Fruit fly (Drosophila melanogaster) whole organism, embryonic: Measurements from ENCODE around the gene CG14803.

Source experiments
- ATbp ChIP-seq: fragments of 200-800 bp; sonication (Bioruptor generic); optimal IDR thresholded peaks from 2 replicates; lab custom pipeline; 2017; ENCODE audit warnings: missing biosample characterization, mild to moderate bottlenecking, missing genetic modification characterization, missing genetic modification reagents
- Abd-B ChIP-seq: fragments of 200-800 bp; sonication (Bioruptor generic); optimal IDR thresholded peaks from 2 replicates; lab custom pipeline; 2018; ENCODE audit warnings: missing biosample characterization, mild to moderate bottlenecking, missing genetic modification characterization, moderate library complexity
- B-H1 ChIP-seq: fragments of 200-800 bp; sonication (Bioruptor generic); IDR thresholded peaks from 3 replicates; pipeline ENCODE4 v1.3.6; 2022; ENCODE audit warnings: missing biosample characterization, missing genetic modification characterization
- CG10267 ChIP-seq: fragments of 200-800 bp; sonication (Bioruptor generic); optimal IDR thresholded peaks from 2 replicates; lab custom pipeline; 2018; ENCODE audit warnings: missing biosample characterization, mild to moderate bottlenecking, missing genetic modification characterization, moderate library complexity
- CG12236 ChIP-seq: fragments of 200-800 bp; sonication (Bioruptor generic); optimal IDR thresholded peaks from 2 replicates; lab custom pipeline; 2016; ENCODE audit warnings: missing biosample characterization, missing genetic modification characterization
- CG13123 ChIP-seq: fragments of 200-800 bp; sonication (Bioruptor generic); optimal IDR thresholded peaks from 2 replicates; lab custom pipeline; 2016; ENCODE audit warnings: missing biosample characterization, missing genetic modification characterization
- CG13624 ChIP-seq: fragments of 200-800 bp; sonication (Bioruptor generic); optimal IDR thresholded peaks from 2 replicates; lab custom pipeline; 2016; ENCODE audit warnings: missing biosample characterization, missing genetic modification characterization
- CG13775 ChIP-seq: fragments of 200-800 bp; sonication (Bioruptor generic); optimal IDR thresholded peaks from 3 replicates; lab custom pipeline; 2017; ENCODE audit warnings: missing biosample characterization, mild to moderate bottlenecking, missing genetic modification characterization
- CG15479 ChIP-seq: fragments of 200-800 bp; sonication (Bioruptor generic); optimal IDR thresholded peaks from 3 replicates; lab custom pipeline; 2019; ENCODE audit warnings: missing biosample characterization, mild to moderate bottlenecking, missing genetic modification characterization, moderate library complexity
- CG1603 ChIP-seq: fragments of 200-800 bp; sonication (Bioruptor generic); optimal IDR thresholded peaks from 2 replicates; lab custom pipeline; 2019; ENCODE audit warnings: missing biosample characterization, mild to moderate bottlenecking, missing genetic modification characterization, moderate library complexity
- CG17361 ChIP-seq: fragments of 200-800 bp; sonication (Bioruptor generic); IDR thresholded peaks from 3 replicates; pipeline ENCODE4 v1.3.6; 2022; ENCODE audit warnings: missing biosample characterization, missing genetic modification characterization
- CG17912 ChIP-seq: fragments of 200-800 bp; sonication (Bioruptor generic); optimal IDR thresholded peaks from 2 replicates; lab custom pipeline; 2018; ENCODE audit warnings: missing biosample characterization, mild to moderate bottlenecking, missing genetic modification characterization
- CG2199 ChIP-seq: fragments of 200-800 bp; sonication (Bioruptor generic); IDR thresholded peaks from 3 replicates; pipeline ENCODE4 v1.3.6; 2022; ENCODE audit warnings: missing biosample characterization, missing genetic modification characterization
- CG31388 ChIP-seq: fragments of 200-800 bp; sonication (Bioruptor generic); optimal IDR thresholded peaks from 2 replicates; lab custom pipeline; 2016; ENCODE audit warnings: missing biosample characterization, missing genetic modification characterization
- CG32767 ChIP-seq: fragments of 200-800 bp; sonication (Bioruptor generic); IDR thresholded peaks from 2 replicates; pipeline ENCODE4 v1.3.6; 2022; ENCODE audit warnings: missing biosample characterization, missing genetic modification characterization
- CG34376 ChIP-seq: fragments of 200-800 bp; sonication (Bioruptor generic); optimal IDR thresholded peaks from 2 replicates; lab custom pipeline; 2018; ENCODE audit warnings: missing biosample characterization, mild to moderate bottlenecking, missing genetic modification characterization
- CG3838 ChIP-seq: fragments of 200-800 bp; sonication (Bioruptor generic); optimal IDR thresholded peaks from 3 replicates; lab custom pipeline; 2016; ENCODE audit warnings: missing biosample characterization, missing genetic modification characterization
- CG4617 ChIP-seq: fragments of 200-800 bp; sonication (Bioruptor generic); optimal IDR thresholded peaks from 3 replicates; lab custom pipeline; 2016; ENCODE audit warnings: missing biosample characterization, missing genetic modification characterization, borderline replicate concordance
- CG4730 ChIP-seq: fragments of 200-800 bp; sonication (Bioruptor generic); IDR thresholded peaks from 2 replicates; pipeline ENCODE4 v1.3.6; 2022; ENCODE audit warnings: missing biosample characterization, missing genetic modification characterization
- CG6654 ChIP-seq: fragments of 200-800 bp; sonication (Bioruptor generic); optimal IDR thresholded peaks from 2 replicates; lab custom pipeline; 2017; ENCODE audit warnings: missing biosample characterization, mild to moderate bottlenecking, missing genetic modification characterization
- CG6689 ChIP-seq: fragments of 200-800 bp; sonication (Bioruptor generic); IDR thresholded peaks from 2 replicates; pipeline ENCODE4 v1.3.6; 2022; ENCODE audit warnings: missing biosample characterization, missing genetic modification characterization
- CG7271 ChIP-seq: fragments of 200-800 bp; sonication (Bioruptor generic); optimal IDR thresholded peaks from 2 replicates; lab custom pipeline; 2018; ENCODE audit warnings: missing biosample characterization, mild to moderate bottlenecking, missing genetic modification characterization, moderate library complexity
- CG8478 ChIP-seq: fragments of >200 bp; optimal IDR thresholded peaks from 2 replicates; lab custom pipeline; 2018
- CG9797 ChIP-seq: fragments of 200-800 bp; sonication (Bioruptor generic); optimal IDR thresholded peaks from 3 replicates; lab custom pipeline; 2018; ENCODE audit warnings: missing biosample characterization, mild to moderate bottlenecking, missing genetic modification characterization
- Dbx ChIP-seq: fragments of 200-800 bp; sonication (Bioruptor generic); IDR thresholded peaks from 3 replicates; pipeline ENCODE4 v1.3.6; 2022; ENCODE audit warnings: missing biosample characterization, missing genetic modification characterization
- ERR ChIP-seq: fragments of 200-800 bp; sonication (Bioruptor generic); optimal IDR thresholded peaks from 2 replicates; lab custom pipeline; 2016; ENCODE audit warnings: missing biosample characterization, missing genetic modification characterization
- H2.0 ChIP-seq: fragments of 200-800 bp; sonication (Bioruptor generic); IDR thresholded peaks from 2 replicates; pipeline ENCODE4 v1.3.6; 2022; ENCODE audit warnings: missing biosample characterization, missing genetic modification characterization
- HLH4C ChIP-seq: fragments of 200-800 bp; sonication (Bioruptor generic); IDR thresholded peaks from 3 replicates; pipeline ENCODE4 v1.3.6; 2022; ENCODE audit warnings: missing biosample characterization, missing genetic modification characterization; ENCODE audit not compliant: partially characterized antibody
- Hr3 ChIP-seq: fragments of 200-800 bp; sonication (Bioruptor generic); optimal IDR thresholded peaks from 3 replicates; lab custom pipeline; 2016; ENCODE audit warnings: missing biosample characterization, missing genetic modification characterization
- Hr51 ChIP-seq, 2 experiments: fragments of 200-800 bp; sonication (Bioruptor generic); optimal IDR thresholded peaks; 2 replicates in 1 of 2; 3 replicates in 1 of 2; lab custom pipeline; 2016 to 2018; ENCODE audit warnings: missing biosample characterization in 2 of 2, missing genetic modification characterization in 2 of 2, mild to moderate bottlenecking in 1 of 2, moderate library complexity in 1 of 2
- Side ChIP-seq: fragments of 200-800 bp; sonication (Bioruptor generic); optimal IDR thresholded peaks from 2 replicates; lab custom pipeline; 2016; ENCODE audit warnings: missing biosample characterization, missing genetic modification characterization
- Trl ChIP-seq, 3 experiments: fragments of >200 bp in 2 of 3; fragments of 200-800 bp in 1 of 3; sonication (Bioruptor generic) in 1 of 3; optimal IDR thresholded peaks; 2 replicates in 1 of 3; 3 replicates in 2 of 3; lab custom pipeline; 2016 to 2017; ENCODE audit warnings: missing biosample characterization in 1 of 3, missing genetic modification characterization in 1 of 3
- aop ChIP-seq: fragments of 200-800 bp; sonication (Bioruptor generic); IDR thresholded peaks from 2 replicates; pipeline ENCODE4 v1.3.6; 2022; ENCODE audit warnings: missing biosample characterization, missing genetic modification characterization
- br ChIP-seq: fragments of >200 bp; optimal IDR thresholded peaks from 2 replicates; lab custom pipeline; 2017
- bsh ChIP-seq, 2 experiments: fragments of 200-800 bp; sonication (Bioruptor generic); optimal IDR thresholded peaks; 2 replicates each; lab custom pipeline; 2017 to 2018; ENCODE audit warnings: mild to moderate bottlenecking in 2 of 2, missing biosample characterization in 2 of 2, missing genetic modification characterization in 2 of 2, moderate library complexity in 1 of 2
- grau ChIP-seq: fragments of 200-800 bp; optimal IDR thresholded peaks from 3 replicates; lab custom pipeline; 2019; ENCODE audit warnings: missing biosample characterization, mild to moderate bottlenecking, missing genetic modification characterization, moderate library complexity
- gsb-n ChIP-seq: fragments of 200-800 bp; sonication (Bioruptor generic); optimal IDR thresholded peaks from 3 replicates; lab custom pipeline; 2018; ENCODE audit warnings: missing biosample characterization, mild to moderate bottlenecking, missing genetic modification characterization
- ind ChIP-seq: fragments of 200-800 bp; sonication (Bioruptor generic); optimal IDR thresholded peaks from 3 replicates; lab custom pipeline; 2016; ENCODE audit warnings: missing biosample characterization, missing genetic modification characterization
- kay ChIP-seq: fragments of 200-800 bp; sonication (Bioruptor generic); optimal IDR thresholded peaks from 2 replicates; lab custom pipeline; 2016; ENCODE audit warnings: missing biosample characterization, missing genetic modification characterization
- kni ChIP-seq: fragments of 200-800 bp; sonication (Bioruptor generic); optimal IDR thresholded peaks from 3 replicates; lab custom pipeline; 2017; ENCODE audit warnings: mild to moderate bottlenecking, missing biosample characterization, missing genetic modification reagents, missing genetic modification characterization
- knrl ChIP-seq: fragments of 200-800 bp; sonication (Bioruptor generic); IDR thresholded peaks from 3 replicates; pipeline ENCODE4 v1.3.6; 2022; ENCODE audit warnings: missing biosample characterization, missing genetic modification characterization; ENCODE audit not compliant: partially characterized antibody
- onecut ChIP-seq: fragments of 200-800 bp; sonication (Bioruptor generic); IDR thresholded peaks from 2 replicates; pipeline ENCODE4 v1.3.6; 2022; ENCODE audit warnings: missing biosample characterization, missing genetic modification characterization
- pzg ChIP-seq: fragments of 200-800 bp; sonication (Bioruptor generic); optimal IDR thresholded peaks from 3 replicates; lab custom pipeline; 2018; ENCODE audit warnings: missing biosample characterization, mild to moderate bottlenecking, missing genetic modification characterization, moderate library complexity
- row ChIP-seq: fragments of 200-800 bp; sonication (Bioruptor generic); IDR thresholded peaks from 3 replicates; pipeline ENCODE4 v1.3.6; 2022; ENCODE audit warnings: missing biosample characterization, missing genetic modification characterization
- salm ChIP-seq: fragments of 200-800 bp; sonication (Bioruptor generic); optimal IDR thresholded peaks from 2 replicates; lab custom pipeline; 2018; ENCODE audit warnings: missing biosample characterization, mild to moderate bottlenecking, missing genetic modification characterization
- scrt ChIP-seq: fragments of 200-800 bp; sonication (Bioruptor generic); optimal IDR thresholded peaks from 2 replicates; lab custom pipeline; 2018; ENCODE audit warnings: missing biosample characterization, mild to moderate bottlenecking, missing genetic modification characterization, moderate library complexity
- tap ChIP-seq: fragments of 200-800 bp; optimal IDR thresholded peaks from 3 replicates; lab custom pipeline; 2019; ENCODE audit warnings: missing biosample characterization, mild to moderate bottlenecking, missing genetic modification characterization, moderate library complexity
- vnd ChIP-seq: fragments of 200-800 bp; sonication (Bioruptor generic); IDR thresholded peaks from 3 replicates; pipeline ENCODE4 v1.3.6; 2022; ENCODE audit warnings: missing biosample characterization, missing genetic modification characterization; ENCODE audit not compliant: partially characterized antibody
- vvl ChIP-seq: fragments of 200-800 bp; sonication (Bioruptor generic); IDR thresholded peaks from 2 replicates; pipeline ENCODE4 v1.3.6; 2022; ENCODE audit warnings: missing biosample characterization, missing genetic modification characterization
- zf30C ChIP-seq: fragments of 200-800 bp; sonication (Bioruptor generic); optimal IDR thresholded peaks from 3 replicates; lab custom pipeline; 2018; ENCODE audit warnings: missing biosample characterization, mild to moderate bottlenecking, missing genetic modification characterization

The CG14803 gene

DNA sequence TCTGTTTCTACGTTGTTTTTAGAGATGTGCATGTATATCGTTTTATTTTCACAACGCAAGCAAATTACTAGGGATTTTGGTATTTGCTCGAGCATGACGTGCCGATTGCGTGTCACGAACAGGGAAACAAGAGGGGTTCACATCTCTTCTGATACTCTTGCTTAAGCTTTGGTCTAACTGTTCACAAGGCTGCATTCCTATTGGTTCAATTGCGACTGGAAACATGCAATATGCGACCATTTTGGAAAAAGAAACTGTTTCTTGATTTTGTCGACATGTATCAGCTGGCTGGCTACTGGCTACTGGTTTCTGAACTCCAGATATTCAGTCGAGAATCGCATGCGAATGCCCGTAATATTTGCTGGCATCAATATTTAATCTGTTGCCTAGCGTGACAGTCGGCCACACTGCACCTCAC is 11.5 kb downstream of the CG14803 start, which contains the start of gene Coa8 (continued):
- TF ChIP-seq onecut (GFP tag; lab: Robert Waterston, UW) = 0 out of 2 replicates have a peak, but pooled peaks have one; percentile 11
- no peak for TF ChIP-seq CG13775 (GFP tag; lab: Kevin White, UChicago)
- no peak for TF ChIP-seq salm
- no peak for TF ChIP-seq CG7271
- TF ChIP-seq Trl (optimal IDR thresholded peaks at IDR 0.05; lab: Kevin White, UChicago) = no peak
- no peak for TF ChIP-seq Trl (GFP tag; optimal IDR thresholded peaks at IDR 0.05; lab: Kevin White, UChicago)
- peak; percentile 42; the same call in 1 of the 3 replicates for TF ChIP-seq HLH4C (GFP tag; lab: Robert Waterston, UW)
- no peak for TF ChIP-seq scrt (GFP tag; lab: Kevin White, UChicago)
- TF ChIP-seq CG17361 (GFP tag; lab: Robert Waterston, UW) = no peak; the same call in 2 of the 3 replicates
- no peak; the same call in 1 of the 2 replicates for TF ChIP-seq vvl (GFP tag; lab: Robert Waterston, UW)
- TF ChIP-seq ind (GFP tag; lab: Kevin White, UChicago) = peak; percentile 56
- peak in 1 of 2 experiments; percentile 34 for TF ChIP-seq Hr51 (GFP tag; optimal IDR thresholded peaks at IDR 0.05; lab: Kevin White, UChicago)
- TF ChIP-seq bsh (GFP tag; optimal IDR thresholded peaks at IDR 0.05; lab: Kevin White, UChicago) = peak in 1 of 2 experiments; percentile 11
- peak; percentile 46 for TF ChIP-seq pzg (GFP tag; lab: Kevin White, UChicago)
- peak; percentile 48 for TF ChIP-seq grau (tag; lab: Kevin White, UChicago)
- peak; percentile 45 for TF ChIP-seq CG4617 (GFP tag; lab: Kevin White, UChicago)
- TF ChIP-seq CG17912 (GFP tag; lab: Kevin White, UChicago) = no peak
- no peak for TF ChIP-seq CG4730 (GFP tag; lab: Robert Waterston, UW)
- TF ChIP-seq zf30C (GFP tag; lab: Kevin White, UChicago) = no peak
- TF ChIP-seq Side = no peak
- peak; percentile 54 for TF ChIP-seq CG1603 (tag; lab: Kevin White, UChicago)
- no peak for TF ChIP-seq Hr3 (GFP tag; lab: Kevin White, UChicago)
- no peak for TF ChIP-seq CG13123 (GFP tag; lab: Kevin White, UChicago)
- no peak for TF ChIP-seq ATbp (GFP tag; lab: Kevin White, UChicago)
- peak; percentile 25; the same call in 1 of the 2 replicates for TF ChIP-seq CG6689 (GFP tag; lab: Robert Waterston, UW)
- peak; percentile 50 for TF ChIP-seq vnd (GFP tag; lab: Robert Waterston, UW)
- TF ChIP-seq CG3838 = no peak
- TF ChIP-seq CG12236 (GFP tag; lab: Kevin White, UChicago) = no peak
- TF ChIP-seq B-H1 (GFP tag; lab: Robert Waterston, UW) = peak; percentile 36; the same call in 2 of the 3 replicates
- TF ChIP-seq CG8478 (lab: Kevin White, UChicago) = no peak
- TF ChIP-seq aop (GFP tag; lab: Robert Waterston, UW) = no peak
- peak; percentile 17 for TF ChIP-seq Abd-B (GFP tag; lab: Kevin White, UChicago)
- TF ChIP-seq CG9797 (GFP tag; lab: Kevin White, UChicago) = peak; percentile 33
- TF ChIP-seq gsb-n (tag; lab: Kevin White, UChicago) = no peak
- TF ChIP-seq CG32767 (GFP tag; lab: Robert Waterston, UW) = no peak
- 0 out of 2 replicates have a peak, but pooled peaks have one; percentile 18 for TF ChIP-seq H2.0 (GFP tag; lab: Robert Waterston, UW)
- TF ChIP-seq CG13624 (GFP tag; lab: Kevin White, UChicago) = peak; percentile 40
- TF ChIP-seq ERR (GFP tag; lab: Kevin White, UChicago) = peak; percentile 23
- TF ChIP-seq CG34376 (GFP tag; lab: Kevin White, UChicago) = peak; percentile 30
- no peak for TF ChIP-seq CG31388
- no peak for TF ChIP-seq CG15479
- peak; percentile 63; the same call in 2 of the 3 replicates for TF ChIP-seq knrl
- no peak for TF ChIP-seq CG2199
- TF ChIP-seq kay (GFP tag; lab: Kevin White, UChicago) = no peak
- TF ChIP-seq Dbx (GFP tag; lab: Robert Waterston, UW) = peak; percentile 62; the same call in 1 of the 3 replicates
- TF ChIP-seq CG6654 (GFP tag; lab: Kevin White, UChicago) = no peak
- no peak for TF ChIP-seq CG10267 (tag; lab: Kevin White, UChicago)
- TF ChIP-seq row (GFP tag; lab: Robert Waterston, UW) = peak; percentile 83
- TF ChIP-seq tap (tag; lab: Kevin White, UChicago) = no peak
- no peak for TF ChIP-seq kni (GFP tag; lab: Kevin White, UChicago)
- no peak for TF ChIP-seq br (lab: Kevin White, UChicago)
